Worm (Caenorhabditis elegans): ENCODE results near the gene atg-7.

- TF ChIP-seq ztf-11 (tag; optimal IDR thresholded peaks at IDR 0.05) = no peak
- TF ChIP-seq nhr-77 (tag; optimal IDR thresholded peaks at IDR 0.05) = no peak
- TF ChIP-seq nhr-67 (tag; optimal IDR thresholded peaks at IDR 0.05) = no peak
- TF ChIP-seq elt-3 (tag; optimal IDR thresholded peaks at IDR 0.05) = no peak
- TF ChIP-seq skn-1 (tag; optimal IDR thresholded peaks at IDR 0.05) = no peak
- no peak for TF ChIP-seq nhr-28 (tag; optimal IDR thresholded peaks at IDR 0.05)
- no peak for TF ChIP-seq ZK546.5 (tag; optimal IDR thresholded peaks at IDR 0.05)
Measured at ce11 chrIV:11105724-11106123, 24.9 kb upstream of the atg-7 start, which contains the start of gene srlf-24.

Data from whole organism, L3 larva.